Worm (Caenorhabditis elegans): ENCODE results near the gene snai-1.

Gene snai-1

DNA sequence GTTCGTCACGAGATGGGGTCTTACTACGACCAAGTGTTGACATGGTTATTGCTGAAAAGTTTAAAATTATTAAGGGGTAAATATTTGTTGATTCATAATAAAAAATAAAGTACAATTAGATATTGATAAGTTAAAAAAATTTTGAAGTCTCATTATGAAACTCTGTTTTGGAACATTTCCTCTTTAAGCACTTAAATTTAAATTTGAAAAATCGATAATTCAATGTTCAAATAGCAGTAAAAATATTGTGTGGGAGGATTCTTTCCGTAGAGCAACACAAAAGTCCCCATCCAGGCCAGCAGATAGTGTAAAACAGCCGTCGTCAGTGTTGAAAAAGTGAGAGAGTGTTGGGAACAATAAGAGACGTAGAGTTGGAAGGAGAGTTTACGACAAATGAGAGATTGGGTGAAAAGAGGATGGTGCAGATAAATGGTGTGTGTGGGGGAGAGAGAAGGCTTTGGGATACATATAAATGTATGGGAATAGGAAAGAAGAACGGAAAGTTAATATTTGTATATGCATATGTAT, 49.3 kb downstream of the snai-1 start, which contains the start of gene pat-6:
pat-6 (minus strand) TSS at position 51 of the 528 bp plus-strand sequence.
- TF ChIP-seq T22C8.4 (GFP tag; IDR thresholded peaks at IDR 0.05) (peak; percentile 59), med-1 (GFP tag; optimal IDR thresholded peaks at IDR 0.05; ENCODE audit: insufficient read depth) (no peak), ztf-23 (GFP tag; IDR thresholded peaks at IDR 0.05) (no peak), ref-1 (GFP tag; conservative IDR thresholded peaks at IDR 0.05) (no peak), cog-1 (tag; optimal IDR thresholded peaks at IDR 0.05) (no peak), tab-1 (GFP tag; IDR thresholded peaks at IDR 0.05) (no peak)

DNA sequence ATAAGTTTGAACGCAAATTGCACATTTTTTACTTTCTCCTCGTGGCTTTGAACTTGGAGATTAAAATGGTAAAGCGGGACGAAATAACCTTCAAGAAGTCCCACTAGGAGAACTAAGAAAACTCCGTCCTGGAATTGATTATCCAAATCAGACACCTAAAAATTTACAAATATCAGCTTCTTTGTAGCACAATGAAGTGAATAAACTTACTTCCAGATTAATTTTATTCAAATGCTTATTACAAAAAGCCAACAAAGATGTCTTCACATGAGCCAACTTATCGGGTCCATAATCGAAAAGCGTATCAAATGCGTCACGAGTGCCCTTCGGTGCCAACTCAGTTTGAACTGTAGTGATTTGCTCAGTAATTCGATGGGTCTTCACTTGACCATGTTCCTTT, 51.1 kb downstream of the snai-1 start:
- TF ChIP-seq ref-1 (GFP tag; conservative IDR thresholded peaks at IDR 0.05) (no peak), klf-2 (GFP tag; conservative IDR thresholded peaks at IDR 0.05) (no peak), ztf-29 (GFP tag; IDR thresholded peaks at IDR 0.05) (no peak), flt-1 (GFP tag; IDR thresholded peaks at IDR 0.05) (no peak), T22C8.4 (GFP tag; IDR thresholded peaks at IDR 0.05) (no peak), tab-1 (GFP tag; IDR thresholded peaks at IDR 0.05) (no peak), ztf-23 (GFP tag; IDR thresholded peaks at IDR 0.05) (no peak), cog-1 (tag; optimal IDR thresholded peaks at IDR 0.05) (no peak), med-1 (GFP tag; optimal IDR thresholded peaks at IDR 0.05; ENCODE audit: insufficient read depth) (no peak)

ce11 chrIV:261607-262006, 51.9 kb downstream of the snai-1 start, which contains the start of gene pqbp-1.1:
pqbp-1.1 (minus strand) TSS chrIV:261683.
- TF ChIP-seq T22C8.4 (GFP tag; IDR thresholded peaks at IDR 0.05): peak; percentile 42; the same call in 1 of the 2 replicates
- no peak for TF ChIP-seq med-1 (GFP tag; optimal IDR thresholded peaks at IDR 0.05; ENCODE audit: insufficient read depth)
- TF ChIP-seq flt-1 (GFP tag; IDR thresholded peaks at IDR 0.05): 0 out of 2 replicates have a peak, but pooled peaks have one; percentile 59

Data from whole organism, midembryonic.